Worm (Caenorhabditis elegans): ENCODE data around the gene C03A3.2.

DNA sequence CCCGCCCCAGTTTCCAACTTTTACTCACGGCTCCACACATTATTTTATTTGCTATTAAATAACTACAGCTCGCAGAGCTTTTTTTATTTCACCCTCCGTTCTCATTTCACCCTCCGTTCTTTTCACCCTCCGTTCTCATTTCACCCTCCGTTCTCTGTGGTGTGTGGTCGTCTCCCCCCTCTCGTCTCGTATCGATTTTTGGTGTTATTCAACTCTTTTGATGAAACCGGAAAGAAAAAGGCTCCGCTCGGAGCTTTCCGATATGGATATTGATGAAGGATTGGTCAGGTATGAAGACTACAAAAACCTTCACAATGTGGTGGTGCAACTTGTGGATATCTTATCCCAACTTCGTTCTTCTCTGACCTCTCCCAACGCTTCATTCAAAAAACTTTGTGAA, 27.9 kb downstream of the C03A3.2 start:
- TF ChIP-seq ztf-29 (GFP tag; IDR thresholded peaks at IDR 0.05) (no peak), T22C8.4 (GFP tag; IDR thresholded peaks at IDR 0.05) (peak; percentile 64), flt-1 (GFP tag; IDR thresholded peaks at IDR 0.05) (0 out of 2 replicates have a peak, but pooled peaks have one; percentile 28), ref-1 (GFP tag; conservative IDR thresholded peaks at IDR 0.05) (no peak), med-1 (GFP tag; optimal IDR thresholded peaks at IDR 0.05; ENCODE audit: insufficient read depth) (no peak), cog-1 (tag; optimal IDR thresholded peaks at IDR 0.05) (no peak), klf-2 (GFP tag; conservative IDR thresholded peaks at IDR 0.05) (no peak), ztf-23 (GFP tag; IDR thresholded peaks at IDR 0.05) (no peak), tab-1 (GFP tag; IDR thresholded peaks at IDR 0.05) (no peak)

Measured in whole organism, midembryonic.